Fruit fly (Drosophila melanogaster) whole organism, prepupa: ENCODE measurements around the gene Rpn3.

Experiments
- CG9139 ChIP-seq: fragments of 200-800 bp; sonication (Bioruptor generic); optimal IDR thresholded peaks from 3 replicates; lab custom pipeline; 2017; ENCODE audit warnings: missing biosample characterization, mild to moderate bottlenecking, missing genetic modification characterization
- Eip93F ChIP-seq: fragments of 200-800 bp; sonication (Bioruptor generic); optimal IDR thresholded peaks from 2 replicates; lab custom pipeline; 2016; ENCODE audit warnings: missing biosample characterization, mild to moderate bottlenecking, missing genetic modification characterization
- Ets96B ChIP-seq: fragments of 200-800 bp; optimal IDR thresholded peaks from 2 replicates; lab custom pipeline; 2019; ENCODE audit warnings: missing biosample characterization, mild to moderate bottlenecking, missing genetic modification characterization, moderate library complexity
- Hr39 ChIP-seq: fragments of 200-800 bp; sonication (Bioruptor generic); optimal IDR thresholded peaks from 2 replicates; lab custom pipeline; 2016; ENCODE audit warnings: missing biosample characterization, missing genetic modification characterization
- Sox102F ChIP-seq: fragments of 200-800 bp; sonication (Bioruptor generic); optimal IDR thresholded peaks from 2 replicates; lab custom pipeline; 2016; ENCODE audit warnings: missing biosample characterization, mild to moderate bottlenecking, missing genetic modification characterization
- fd59A ChIP-seq: fragments of 200-800 bp; sonication (Bioruptor generic); optimal IDR thresholded peaks from 2 replicates; lab custom pipeline; 2017; ENCODE audit warnings: missing biosample characterization, mild to moderate bottlenecking, missing genetic modification characterization, missing genetic modification reagents
- svp ChIP-seq: fragments of 200-800 bp; sonication (Bioruptor generic); peaks from one replicate; lab custom pipeline; 2016; ENCODE audit warnings: missing biosample characterization, missing genetic modification characterization

DNA sequence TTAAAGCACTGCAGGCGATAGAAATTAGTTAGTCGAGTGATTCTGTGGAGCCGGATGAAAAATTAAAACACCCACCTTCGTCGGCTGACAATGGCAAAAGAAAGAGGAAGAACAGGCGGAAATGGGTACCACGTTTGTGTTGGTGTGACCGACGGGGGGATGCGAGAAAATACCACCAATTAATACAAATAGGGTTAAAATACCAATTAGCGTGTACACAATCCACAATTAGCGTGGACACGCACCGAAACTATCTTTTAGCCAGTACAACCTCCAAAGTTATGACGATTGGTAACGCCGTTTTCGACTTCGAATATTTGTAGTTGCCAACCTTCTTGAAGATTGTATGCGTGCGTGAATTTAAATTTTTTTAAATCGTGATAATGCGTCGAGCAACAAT is 42.5 kb upstream of the Rpn3 start, which contains the start of gene RpL30:
- peak; percentile 65 for TF ChIP-seq Hr39 (GFP tag; lab: Kevin White, UChicago)
- peak; percentile 60 for TF ChIP-seq Ets96B
- TF ChIP-seq svp, result peak; percentile 73
- peak; percentile 86 for TF ChIP-seq Sox102F (GFP tag; lab: Kevin White, UChicago)
- TF ChIP-seq Eip93F (GFP tag; lab: Kevin White, UChicago), result no peak
- peak; percentile 43 for TF ChIP-seq fd59A (GFP tag; lab: Kevin White, UChicago)
- peak; percentile 84 for TF ChIP-seq CG9139 (GFP tag; lab: Kevin White, UChicago)
